Worm (Caenorhabditis elegans): Measurements from ENCODE around the gene H04D03.2.

Gene H04D03.2

ce11 chrIII:10391628-10392027, 50.6 kb downstream of the H04D03.2 start, which contains the start of gene M03C11.9:
Gene M03C11.9, minus strand, starts transcription at chrIII:10391728.
- TF ChIP-seq ZK546.5 (tag; optimal IDR thresholded peaks at IDR 0.05), result no peak
- TF ChIP-seq ztf-11 (tag; optimal IDR thresholded peaks at IDR 0.05), result no peak
- no peak for TF ChIP-seq ceh-82 (tag; optimal IDR thresholded peaks at IDR 0.05)
- no peak for TF ChIP-seq skn-1 (tag; optimal IDR thresholded peaks at IDR 0.05)
- TF ChIP-seq unc-62 (GFP tag; optimal IDR thresholded peaks at IDR 0.05), result no peak
- TF ChIP-seq ztf-1 (GFP tag; conservative IDR thresholded peaks at IDR 0.05), result no peak
- no peak for TF ChIP-seq mab-5 (tag; optimal IDR thresholded peaks at IDR 0.05)
- TF ChIP-seq lin-13 (GFP tag; optimal IDR thresholded peaks at IDR 0.05), result no peak
- TF ChIP-seq aly-2 (tag; optimal IDR thresholded peaks at IDR 0.05), result no peak
- TF ChIP-seq nhr-237 (tag; optimal IDR thresholded peaks at IDR 0.05), result no peak
- no peak for TF ChIP-seq sma-3 (GFP tag; optimal IDR thresholded peaks at IDR 0.05)
- TF ChIP-seq ceh-16 (tag; optimal IDR thresholded peaks at IDR 0.05), result no peak

ce11 chrIII:10389608-10390007, 52.6 kb downstream of the H04D03.2 start:
- TF ChIP-seq lsy-2 (tag; optimal IDR thresholded peaks at IDR 0.05) (no peak), sma-3 (GFP tag; optimal IDR thresholded peaks at IDR 0.05) (no peak), blmp-1 (tag; optimal IDR thresholded peaks at IDR 0.05; ENCODE audit: insufficient read depth) (no peak), unc-62 (GFP tag; optimal IDR thresholded peaks at IDR 0.05) (no peak), nhr-6 (tag; optimal IDR thresholded peaks at IDR 0.05) (no peak), nhr-12 (tag; optimal IDR thresholded peaks at IDR 0.05) (no peak), nhr-10 (tag; optimal IDR thresholded peaks at IDR 0.05) (no peak), skn-1 (tag; optimal IDR thresholded peaks at IDR 0.05) (no peak), C34F6.9 (tag; optimal IDR thresholded peaks at IDR 0.05) (no peak), nhr-23 (tag; optimal IDR thresholded peaks at IDR 0.05) (no peak), mdl-1 (tag; optimal IDR thresholded peaks at IDR 0.05) (no peak), lin-13 (GFP tag; optimal IDR thresholded peaks at IDR 0.05) (no peak), nhr-237 (tag; optimal IDR thresholded peaks at IDR 0.05) (no peak), nhr-21 (tag; optimal IDR thresholded peaks at IDR 0.05) (no peak), gmeb-1 (tag; optimal IDR thresholded peaks at IDR 0.05) (no peak), nhr-25 (tag; optimal IDR thresholded peaks at IDR 0.05) (no peak), nhr-129 (tag; optimal IDR thresholded peaks at IDR 0.05) (no peak), egl-27 (tag; optimal IDR thresholded peaks at IDR 0.05) (no peak), sem-4 (tag; optimal IDR thresholded peaks at IDR 0.05) (no peak), aly-2 (tag; optimal IDR thresholded peaks at IDR 0.05) (no peak)
